Worm (Caenorhabditis elegans) whole organism, L4 larva: ENCODE results near the gene sra-31.
A peak's percentile ranks its signal among the peaks of the same experiment; 100 is the strongest.

ENCODE experiments used
- F37D6.2 ChIP-seq: sonication (generic microtip); optimal IDR thresholded peaks from 2 replicates; lab custom pipeline; 2016; ENCODE audit warnings: mild to moderate bottlenecking, missing genetic modification characterization, missing compliant biosample characterization
- F44E2.7 ChIP-seq: fragments of 200-800 bp; sonication (Bioruptor generic); IDR thresholded peaks from 2 replicates; pipeline ENCODE4 v2.1.2; 2022; ENCODE audit warnings: missing genetic modification characterization, missing compliant biosample characterization
- T20F7.1 ChIP-seq: fragments of 200-800 bp; sonication (Bioruptor generic); optimal IDR thresholded peaks from 2 replicates; lab custom pipeline; 2018; ENCODE audit warnings: mild to moderate bottlenecking, missing genetic modification characterization, missing compliant biosample characterization
- T26A8.4 ChIP-seq: fragments of 200-800 bp; sonication (Bioruptor generic); IDR thresholded peaks from 2 replicates; pipeline ENCODE4 v1.3.6; 2022; ENCODE audit warnings: missing genetic modification characterization, missing compliant biosample characterization
- Y48G9A.11 ChIP-seq: fragments of 200-800 bp; sonication (Bioruptor generic); IDR thresholded peaks from 2 replicates; pipeline ENCODE4 v1.3.6; 2022; ENCODE audit warnings: missing genetic modification reagents, missing genetic modification characterization, missing compliant biosample characterization
- ZK546.5 ChIP-seq, 2 experiments: sonication (generic microtip); optimal IDR thresholded peaks; 2 replicates each; lab custom pipeline; 2017; ENCODE audit warnings: missing biosample characterization in 2 of 2, missing genetic modification characterization in 2 of 2
- aly-2 ChIP-seq: sonication (generic microtip); optimal IDR thresholded peaks from 2 replicates; lab custom pipeline; 2018; ENCODE audit warnings: missing biosample characterization, missing genetic modification characterization
- ceh-32 ChIP-seq: sonication (generic microtip); optimal IDR thresholded peaks from 2 replicates; lab custom pipeline; 2016; ENCODE audit warnings: mild to moderate bottlenecking, missing genetic modification characterization, missing compliant biosample characterization; ENCODE audit not compliant: poor library complexity
- ceh-44 ChIP-seq: fragments of 200-800 bp; sonication (Bioruptor generic); IDR thresholded peaks from 2 replicates; pipeline ENCODE4 v1.3.6; 2022; ENCODE audit warnings: missing genetic modification reagents, missing genetic modification characterization, missing compliant biosample characterization
- ceh-62 ChIP-seq: sonication (generic microtip); optimal IDR thresholded peaks from 2 replicates; lab custom pipeline; 2017; ENCODE audit warnings: missing biosample characterization, missing genetic modification characterization
- daf-12 ChIP-seq: fragments of 150-350 bp; optimal IDR thresholded peaks from 2 replicates; lab custom pipeline; 2014; ENCODE audit warnings: missing biosample characterization, missing genetic modification reagents, missing genetic modification characterization
- daf-8 ChIP-seq: fragments of 200-800 bp; sonication (Bioruptor generic); IDR thresholded peaks from 2 replicates; pipeline ENCODE4 v1.3.6; 2022; ENCODE audit warnings: missing genetic modification characterization, missing compliant biosample characterization
- dmd-6 ChIP-seq: fragments of 200-800 bp; sonication (Bioruptor generic); IDR thresholded peaks from 2 replicates; pipeline ENCODE4 v1.3.6; 2022; ENCODE audit warnings: missing genetic modification reagents, missing genetic modification characterization, missing compliant biosample characterization
- duxl-1 ChIP-seq: sonication (generic microtip); optimal IDR thresholded peaks from 2 replicates; lab custom pipeline; 2016; ENCODE audit warnings: mild to moderate bottlenecking, missing genetic modification characterization, moderate library complexity, missing compliant biosample characterization; ENCODE audit not compliant: poor library complexity
- egl-27 ChIP-seq: sonication (generic microtip); optimal IDR thresholded peaks from 3 replicates; lab custom pipeline; 2017; ENCODE audit warnings: missing biosample characterization, missing genetic modification reagents, missing genetic modification characterization
- fkh-10 ChIP-seq: fragments of 150-350 bp; optimal IDR thresholded peaks from 2 replicates; lab custom pipeline; 2014; ENCODE audit warnings: missing biosample characterization, missing genetic modification reagents, missing genetic modification characterization
- gei-8 ChIP-seq: fragments of 200-800 bp; sonication (Bioruptor generic); optimal IDR thresholded peaks from 2 replicates; lab custom pipeline; 2018; ENCODE audit warnings: mild to moderate bottlenecking, missing genetic modification characterization, missing compliant biosample characterization
- hlh-11 ChIP-seq: fragments of 200-800 bp; sonication (Bioruptor generic); optimal IDR thresholded peaks from 2 replicates; lab custom pipeline; 2018; ENCODE audit warnings: mild to moderate bottlenecking, missing genetic modification characterization, missing compliant biosample characterization
- hlh-30 ChIP-seq: sonication (generic microtip); optimal IDR thresholded peaks from 2 replicates; lab custom pipeline; 2017; ENCODE audit warnings: antibody characterized with exemption, mild to moderate bottlenecking, missing genetic modification characterization, missing compliant biosample characterization; ENCODE audit not compliant: insufficient read depth
- hmg-1.1 ChIP-seq: fragments of 200-800 bp; sonication (Bioruptor generic); IDR thresholded peaks from 2 replicates; pipeline ENCODE4 v1.3.6; 2022; ENCODE audit warnings: missing genetic modification reagents, missing genetic modification characterization, missing compliant biosample characterization
- lin-1 ChIP-seq: fragments of 200-800 bp; sonication (Bioruptor generic); IDR thresholded peaks from 2 replicates; pipeline ENCODE4 v1.3.6; 2022; ENCODE audit warnings: missing genetic modification reagents, missing genetic modification characterization, missing compliant biosample characterization
- lin-13 ChIP-seq: fragments of 150-350 bp; optimal IDR thresholded peaks from 2 replicates; lab custom pipeline; 2014; ENCODE audit warnings: missing biosample characterization, missing genetic modification reagents, missing genetic modification characterization
- lin-15B ChIP-seq: fragments of 150-350 bp; sonication (generic microtip); optimal IDR thresholded peaks from 3 replicates; lab custom pipeline; 2014; ENCODE audit warnings: missing biosample characterization, missing genetic modification characterization
- lin-29 ChIP-seq: fragments of 200-800 bp; sonication (Bioruptor generic); IDR thresholded peaks from 2 replicates; pipeline ENCODE4 v1.3.6; 2022; ENCODE audit warnings: missing genetic modification reagents, missing genetic modification characterization, missing compliant biosample characterization
- lin-39 ChIP-seq: fragments of 150-350 bp; optimal IDR thresholded peaks from 2 replicates; lab custom pipeline; 2014; ENCODE audit warnings: missing biosample characterization, missing genetic modification reagents, missing genetic modification characterization
- lir-3 ChIP-seq: sonication (generic microtip); optimal IDR thresholded peaks from 2 replicates; lab custom pipeline; 2016; ENCODE audit warnings: mild to moderate bottlenecking, missing genetic modification characterization, missing compliant biosample characterization
- lsy-2 ChIP-seq, 2 experiments: fragments of 150-350 bp in 1 of 2; sonication (generic microtip) in 1 of 2; optimal IDR thresholded peaks; 2 replicates each; lab custom pipeline; 2014 to 2017; ENCODE audit warnings: missing biosample characterization in 2 of 2, missing genetic modification characterization in 2 of 2
- madf-5 ChIP-seq, 2 experiments: fragments of 200-800 bp; sonication (Bioruptor generic); IDR thresholded peaks; 2 replicates each; pipeline ENCODE4 v1.3.6; 2022; ENCODE audit warnings: missing compliant biosample characterization in 2 of 2, missing genetic modification characterization in 2 of 2
- mdt-29 ChIP-seq: fragments of 200-800 bp; sonication (Bioruptor generic); IDR thresholded peaks from 2 replicates; pipeline ENCODE4 v1.3.6; 2022; ENCODE audit warnings: missing genetic modification reagents, missing genetic modification characterization, missing compliant biosample characterization
- mes-2 ChIP-seq: sonication (generic microtip); optimal IDR thresholded peaks from 2 replicates; lab custom pipeline; 2016; ENCODE audit warnings: missing genotype, mild to moderate bottlenecking, missing genetic modification characterization, missing compliant biosample characterization; ENCODE audit not compliant: poor library complexity, severe bottlenecking
- mxl-3 ChIP-seq: fragments of 200-800 bp; sonication (Bioruptor generic); optimal IDR thresholded peaks from 2 replicates; lab custom pipeline; 2018; ENCODE audit warnings: mild to moderate bottlenecking, missing genetic modification characterization, missing compliant biosample characterization
- nhr-10 ChIP-seq: fragments of 150-350 bp; optimal IDR thresholded peaks from 2 replicates; lab custom pipeline; 2014; ENCODE audit warnings: missing biosample characterization, missing genetic modification characterization
- nhr-102 ChIP-seq: sonication (generic microtip); optimal IDR thresholded peaks from 2 replicates; lab custom pipeline; 2016; ENCODE audit warnings: mild to moderate bottlenecking, missing genetic modification characterization, moderate library complexity, missing compliant biosample characterization
- nhr-111 ChIP-seq: fragments of 200-800 bp; sonication (Bioruptor generic); optimal IDR thresholded peaks from 2 replicates; lab custom pipeline; 2018; ENCODE audit warnings: mild to moderate bottlenecking, missing genetic modification characterization, missing compliant biosample characterization
- nhr-28 ChIP-seq: fragments of 150-350 bp; optimal IDR thresholded peaks from 2 replicates; lab custom pipeline; 2014; ENCODE audit warnings: missing biosample characterization, missing genetic modification characterization
- nhr-42 ChIP-seq: fragments of 200-800 bp; sonication (Bioruptor generic); IDR thresholded peaks from 2 replicates; pipeline ENCODE4 v1.3.6; 2022; ENCODE audit warnings: missing genetic modification characterization, missing compliant biosample characterization
- nhr-48 ChIP-seq: sonication (generic microtip); optimal IDR thresholded peaks from 2 replicates; lab custom pipeline; 2016; ENCODE audit warnings: mild to moderate bottlenecking, missing genetic modification characterization, missing compliant biosample characterization
- nhr-6 ChIP-seq: fragments of 150-350 bp; optimal IDR thresholded peaks from 2 replicates; lab custom pipeline; 2014; ENCODE audit warnings: missing biosample characterization, missing genetic modification characterization
- pha-4 ChIP-seq, 2 experiments: fragments of 150-350 bp in 1 of 2; fragments of 200-800 bp in 1 of 2; sonication (Bioruptor generic) in 1 of 2; IDR thresholded peaks in 1 of 2; optimal IDR thresholded peaks in 1 of 2; 2 replicates each; pipeline versions ENCODE4 v1.3.6 to Lab custom; 2014 to 2022; ENCODE audit warnings: missing genetic modification characterization in 2 of 2, missing genetic modification reagents in 2 of 2, missing biosample characterization in 1 of 2, missing compliant biosample characterization in 1 of 2
- saeg-2 ChIP-seq: fragments of 200-800 bp; sonication (Bioruptor generic); IDR thresholded peaks from 2 replicates; pipeline ENCODE4 v1.3.6; 2022; ENCODE audit warnings: missing genetic modification reagents, missing genetic modification characterization, missing compliant biosample characterization
- sdz-12 ChIP-seq: fragments of 200-800 bp; sonication (Bioruptor generic); optimal IDR thresholded peaks from 2 replicates; lab custom pipeline; 2018; ENCODE audit warnings: mild to moderate bottlenecking, missing genetic modification characterization, missing compliant biosample characterization
- set-16 ChIP-seq: fragments of 200-800 bp; sonication (Bioruptor generic); IDR thresholded peaks from 2 replicates; pipeline ENCODE4 v1.3.6; 2022; ENCODE audit warnings: missing genetic modification reagents, missing genetic modification characterization, missing compliant biosample characterization
- skn-1 ChIP-seq: fragments of 150-350 bp; optimal IDR thresholded peaks from 2 replicates; lab custom pipeline; 2014; ENCODE audit warnings: missing biosample characterization, missing genetic modification characterization
- spr-1 ChIP-seq: sonication (generic microtip); optimal IDR thresholded peaks from 2 replicates; lab custom pipeline; 2016; ENCODE audit warnings: mild to moderate bottlenecking, missing genetic modification characterization, missing compliant biosample characterization
- spr-3 ChIP-seq: fragments of 200-800 bp; sonication (Bioruptor generic); optimal IDR thresholded peaks from 2 replicates; lab custom pipeline; 2018; ENCODE audit warnings: mild to moderate bottlenecking, missing genetic modification characterization, missing compliant biosample characterization
- tra-1 ChIP-seq: fragments of 200-800 bp; sonication (Bioruptor generic); IDR thresholded peaks from 2 replicates; pipeline ENCODE4 v1.3.6; 2022; ENCODE audit warnings: missing genetic modification reagents, missing genetic modification characterization, missing compliant biosample characterization
- unc-130 ChIP-seq: sonication (generic microtip); optimal IDR thresholded peaks from 2 replicates; lab custom pipeline; 2016; ENCODE audit warnings: missing genetic modification reagents, missing genetic modification characterization, missing compliant biosample characterization
- unc-39 ChIP-seq: sonication (generic microtip); optimal IDR thresholded peaks from 2 replicates; lab custom pipeline; 2017; ENCODE audit warnings: missing biosample characterization, missing genetic modification characterization
- vab-7 ChIP-seq: fragments of 200-800 bp; sonication (Bioruptor generic); IDR thresholded peaks from 2 replicates; pipeline ENCODE4 v1.3.6; 2022; ENCODE audit warnings: missing genetic modification reagents, missing genetic modification characterization, missing compliant biosample characterization
- zag-1 ChIP-seq: fragments of 150-350 bp; optimal IDR thresholded peaks from 2 replicates; lab custom pipeline; 2014; ENCODE audit warnings: missing biosample characterization, missing genetic modification characterization
- ztf-7 ChIP-seq: fragments of 150-350 bp; optimal IDR thresholded peaks from 2 replicates; lab custom pipeline; 2014; ENCODE audit warnings: missing biosample characterization, missing genetic modification characterization

sra-31 gene

DNA sequence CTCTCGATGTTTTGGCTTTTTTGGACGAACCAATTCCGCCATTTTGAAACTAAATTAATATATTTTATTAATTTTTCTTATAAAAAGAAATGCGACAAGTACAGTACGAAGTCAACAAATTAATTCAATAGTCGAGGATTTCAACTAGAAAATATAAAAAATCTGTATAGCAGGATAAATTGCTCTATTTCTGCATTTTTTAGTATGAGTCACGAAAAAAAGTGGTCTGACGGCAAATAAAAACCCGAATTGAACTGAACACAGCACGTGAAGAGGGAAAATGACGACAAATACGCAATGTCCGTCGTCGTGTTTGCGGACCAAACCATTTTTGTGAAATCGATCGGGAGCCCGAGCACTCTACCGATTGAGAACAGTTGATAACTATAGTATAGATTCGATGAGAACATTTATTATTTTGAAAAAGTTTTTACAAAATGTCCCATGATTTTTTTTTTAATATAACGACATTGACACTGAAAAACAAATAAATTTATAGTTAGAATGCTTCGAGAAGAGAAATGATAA, 31.1 kb upstream of the sra-31 start, which contains the start of gene epg-5 (continued):
- no peak for TF ChIP-seq F44E2.7 (GFP tag; lab: Robert Waterston, UW)
- TF ChIP-seq lir-3 (tag; lab: Kevin White, UChicago): no peak
- TF ChIP-seq spr-3 (GFP tag; lab: Kevin White, UChicago): no peak
- TF ChIP-seq hlh-11 (tag; lab: Kevin White, UChicago): peak; percentile 43
- no peak for TF ChIP-seq daf-12 (tag; lab: Kevin White, UChicago)
- no peak for TF ChIP-seq nhr-48 (tag; lab: Kevin White, UChicago)
- TF ChIP-seq hlh-30 (tag; lab: Kevin White, UChicago): peak; percentile 83
- no peak for TF ChIP-seq skn-1
- no peak for TF ChIP-seq duxl-1 (tag; lab: Kevin White, UChicago)
- no peak for TF ChIP-seq spr-1
- peak; percentile 32 for TF ChIP-seq nhr-28
- no peak for TF ChIP-seq lin-15B
- no peak for TF ChIP-seq aly-2 (tag; lab: Kevin White, UChicago)
- no peak for TF ChIP-seq lin-1
- no peak for TF ChIP-seq egl-27 (tag; lab: Kevin White, UChicago)
- TF ChIP-seq nhr-111 (GFP tag; lab: Kevin White, UChicago): no peak
- no peak for TF ChIP-seq set-16 (GFP tag; lab: Robert Waterston, UW)
- TF ChIP-seq unc-39 (tag; lab: Kevin White, UChicago): no peak
- TF ChIP-seq ZK546.5 (tag; optimal IDR thresholded peaks at IDR 0.05; lab: Kevin White, UChicago): no peak
- no peak for TF ChIP-seq nhr-102 (tag; lab: Kevin White, UChicago)
- TF ChIP-seq mes-2 (tag; lab: Kevin White, UChicago): peak; percentile 46
- no peak for TF ChIP-seq fkh-10 (GFP tag; lab: Kevin White, UChicago)
- TF ChIP-seq nhr-42 (GFP tag; lab: Robert Waterston, UW): no peak
- TF ChIP-seq daf-8: no peak
- TF ChIP-seq lin-39 (tag; lab: Kevin White, UChicago): no peak
- no peak for TF ChIP-seq F37D6.2 (tag; lab: Kevin White, UChicago)
- no peak for TF ChIP-seq pha-4 (GFP tag; IDR thresholded peaks at IDR 0.05; lab: Robert Waterston, UW)
- no peak for TF ChIP-seq pha-4 (tag; optimal IDR thresholded peaks at IDR 0.05; lab: Kevin White, UChicago)
- TF ChIP-seq dmd-6: no peak
- TF ChIP-seq lin-13 (GFP tag; lab: Kevin White, UChicago): no peak
- TF ChIP-seq zag-1 (tag; lab: Kevin White, UChicago): no peak
- no peak for TF ChIP-seq gei-8
- TF ChIP-seq ceh-32: no peak
- no peak for TF ChIP-seq ztf-7 (tag; lab: Kevin White, UChicago)
- no peak for TF ChIP-seq saeg-2 (GFP tag; lab: Robert Waterston, UW)
- TF ChIP-seq vab-7 (GFP tag; lab: Robert Waterston, UW): no peak
- no peak for TF ChIP-seq nhr-10 (tag; lab: Kevin White, UChicago)
- 0 out of 2 replicates have a peak, but pooled peaks have one; percentile 27 for TF ChIP-seq hmg-1.1 (GFP tag; lab: Robert Waterston, UW)
- TF ChIP-seq mdt-29 (GFP tag; lab: Robert Waterston, UW): no peak
- TF ChIP-seq sdz-12 (GFP tag; lab: Kevin White, UChicago): no peak
- peak in 1 of 2 experiments; percentile 38 for TF ChIP-seq lsy-2 (tag; optimal IDR thresholded peaks at IDR 0.05; lab: Kevin White, UChicago)
- TF ChIP-seq madf-5 (GFP tag; IDR thresholded peaks at IDR 0.05; lab: Robert Waterston, UW): no peak
- TF ChIP-seq Y48G9A.11 (GFP tag; lab: Robert Waterston, UW): no peak
- TF ChIP-seq unc-130: no peak
- TF ChIP-seq ceh-62 (tag; lab: Kevin White, UChicago): no peak
- no peak for TF ChIP-seq lin-29 (GFP tag; lab: Robert Waterston, UW)
- peak; percentile 36 for TF ChIP-seq mxl-3 (GFP tag; lab: Kevin White, UChicago)
- no peak for TF ChIP-seq tra-1
- TF ChIP-seq nhr-6 (tag; lab: Kevin White, UChicago): no peak
- TF ChIP-seq T26A8.4 (GFP tag; lab: Robert Waterston, UW): no peak
- TF ChIP-seq T20F7.1 (GFP tag; lab: Kevin White, UChicago): no peak
- no peak for TF ChIP-seq ceh-44 (GFP tag; lab: Robert Waterston, UW)
